Worm (Caenorhabditis elegans) whole organism, late embryonic: ENCODE data around the gene djr-1.1.

Experiments used
- T23F11.4 ChIP-seq: fragments of 200-800 bp; sonication (Bioruptor generic); optimal IDR thresholded peaks from 2 replicates; lab custom pipeline; 2018; ENCODE audit warnings: mild to moderate bottlenecking, missing genetic modification characterization, missing compliant biosample characterization
- ahr-1 ChIP-seq: sonication (generic microtip); optimal IDR thresholded peaks from 2 replicates; lab custom pipeline; 2016; ENCODE audit warnings: missing genetic modification characterization, missing compliant biosample characterization
- ceh-14 ChIP-seq: sonication (generic microtip); optimal IDR thresholded peaks from 2 replicates; lab custom pipeline; 2016; ENCODE audit warnings: missing genotype, missing genetic modification characterization, missing compliant biosample characterization
- ceh-18 ChIP-seq: sonication (generic microtip); optimal IDR thresholded peaks from 2 replicates; lab custom pipeline; 2016; ENCODE audit warnings: missing genetic modification characterization, missing compliant biosample characterization
- ceh-19 ChIP-seq: fragments of 200-800 bp; sonication (Bioruptor generic); optimal IDR thresholded peaks from 2 replicates; lab custom pipeline; 2018; ENCODE audit warnings: mild to moderate bottlenecking, missing genetic modification characterization, missing compliant biosample characterization
- ceh-31 ChIP-seq: sonication (generic microtip); optimal IDR thresholded peaks from 2 replicates; lab custom pipeline; 2016; ENCODE audit warnings: missing genetic modification characterization, missing compliant biosample characterization
- ceh-34 ChIP-seq: sonication (generic microtip); optimal IDR thresholded peaks from 2 replicates; lab custom pipeline; 2016; ENCODE audit warnings: mild to moderate bottlenecking, missing genetic modification characterization, missing compliant biosample characterization
- ceh-45 ChIP-seq: fragments of 200-800 bp; sonication (Bioruptor generic); IDR thresholded peaks from 2 replicates; pipeline ENCODE4 v1.3.6; 2022; ENCODE audit warnings: missing genetic modification reagents, missing genetic modification characterization, missing compliant biosample characterization
- ceh-48 ChIP-seq: sonication (generic microtip); optimal IDR thresholded peaks from 2 replicates; lab custom pipeline; 2016; ENCODE audit warnings: missing genetic modification characterization, inconsistent platforms, missing compliant biosample characterization
- ceh-9 ChIP-seq: sonication (generic microtip); optimal IDR thresholded peaks from 2 replicates; lab custom pipeline; 2016; ENCODE audit warnings: mild to moderate bottlenecking, missing genetic modification characterization, inconsistent platforms, missing compliant biosample characterization
- dmd-4 ChIP-seq: sonication (generic microtip); optimal IDR thresholded peaks from 2 replicates; lab custom pipeline; 2016; ENCODE audit warnings: borderline replicate concordance, missing genetic modification characterization, missing compliant biosample characterization
- dve-1 ChIP-seq: sonication (generic microtip); optimal IDR thresholded peaks from 2 replicates; lab custom pipeline; 2017; ENCODE audit warnings: antibody characterized with exemption, mild to moderate bottlenecking, missing genetic modification characterization, missing compliant biosample characterization
- elt-2 ChIP-seq: sonication (generic microtip); optimal IDR thresholded peaks from 2 replicates; lab custom pipeline; 2016; ENCODE audit warnings: missing genetic modification reagents, missing genetic modification characterization, missing compliant biosample characterization
- ets-4 ChIP-seq: sonication (generic microtip); optimal IDR thresholded peaks from 2 replicates; lab custom pipeline; 2016; ENCODE audit warnings: missing genetic modification characterization, missing compliant biosample characterization
- eyg-1 ChIP-seq: sonication (generic microtip); optimal IDR thresholded peaks from 2 replicates; lab custom pipeline; 2016; ENCODE audit warnings: missing genotype, missing genetic modification characterization, missing compliant biosample characterization
- gmeb-2 ChIP-seq: sonication (generic microtip); optimal IDR thresholded peaks from 2 replicates; lab custom pipeline; 2016; ENCODE audit warnings: missing genetic modification characterization, inconsistent platforms, missing compliant biosample characterization
- hlh-13 ChIP-seq: fragments of 200-800 bp; sonication (Bioruptor generic); optimal IDR thresholded peaks from 2 replicates; lab custom pipeline; 2018; ENCODE audit warnings: mild to moderate bottlenecking, missing genetic modification characterization, missing compliant biosample characterization
- hlh-15 ChIP-seq: sonication (generic microtip); optimal IDR thresholded peaks from 2 replicates; lab custom pipeline; 2016; ENCODE audit warnings: missing genetic modification characterization, missing compliant biosample characterization
- hlh-30 ChIP-seq: sonication (generic microtip); optimal IDR thresholded peaks from 2 replicates; lab custom pipeline; 2017; ENCODE audit warnings: antibody characterized with exemption, missing genetic modification characterization, missing compliant biosample characterization; ENCODE audit not compliant: insufficient read depth
- hlh-6 ChIP-seq: sonication (generic microtip); optimal IDR thresholded peaks from 2 replicates; lab custom pipeline; 2016; ENCODE audit warnings: missing genotype, missing genetic modification characterization, missing compliant biosample characterization
- hlh-8 ChIP-seq: sonication (generic microtip); optimal IDR thresholded peaks from 2 replicates; lab custom pipeline; 2016; ENCODE audit warnings: missing genotype, missing genetic modification characterization, missing compliant biosample characterization
- lim-6 ChIP-seq: sonication (generic microtip); optimal IDR thresholded peaks from 2 replicates; lab custom pipeline; 2016; ENCODE audit warnings: missing genetic modification characterization, missing compliant biosample characterization
- nfya-1 ChIP-seq: sonication (generic microtip); optimal IDR thresholded peaks from 2 replicates; lab custom pipeline; 2017; ENCODE audit warnings: missing genetic modification characterization, mild to moderate bottlenecking, missing compliant biosample characterization, antibody characterized with exemption, moderate library complexity
- nhr-232 ChIP-seq: sonication (generic microtip); optimal IDR thresholded peaks from 2 replicates; lab custom pipeline; 2016; ENCODE audit warnings: missing genetic modification characterization, missing compliant biosample characterization
- npax-4 ChIP-seq: sonication (generic microtip); optimal IDR thresholded peaks from 2 replicates; lab custom pipeline; 2016; ENCODE audit warnings: missing genetic modification characterization, missing compliant biosample characterization
- pqm-1 ChIP-seq: sonication (generic microtip); optimal IDR thresholded peaks from 2 replicates; lab custom pipeline; 2016; ENCODE audit warnings: missing genetic modification characterization, missing compliant biosample characterization
- sdc-2 ChIP-seq: sonication (generic microtip); optimal IDR thresholded peaks from 2 replicates; lab custom pipeline; 2016; ENCODE audit warnings: missing genotype, missing genetic modification characterization, missing compliant biosample characterization
- sox-4 ChIP-seq: sonication (generic microtip); optimal IDR thresholded peaks from 2 replicates; lab custom pipeline; 2017; ENCODE audit warnings: mild to moderate bottlenecking, missing genetic modification characterization, inconsistent platforms, missing compliant biosample characterization
- syd-9 ChIP-seq: sonication (generic microtip); optimal IDR thresholded peaks from 2 replicates; lab custom pipeline; 2016; ENCODE audit warnings: mild to moderate bottlenecking, missing genetic modification characterization, moderate library complexity, missing compliant biosample characterization
- tbx-2 ChIP-seq: sonication (generic microtip); optimal IDR thresholded peaks from 2 replicates; lab custom pipeline; 2016; ENCODE audit warnings: missing genetic modification characterization, missing compliant biosample characterization
- unc-3 ChIP-seq, 2 experiments: fragments of 200-800 bp in 1 of 2; sonication (Bioruptor generic) in 1 of 2; sonication (generic microtip) in 1 of 2; conservative IDR thresholded peaks in 1 of 2; optimal IDR thresholded peaks in 1 of 2; 2 replicates each; pipeline versions ENCODE4 v1.3.6 to Lab custom; 2016 to 2022; ENCODE audit warnings: missing compliant biosample characterization in 2 of 2, missing genetic modification characterization in 2 of 2, missing genetic modification reagents in 1 of 2
- unc-42 ChIP-seq: sonication (generic microtip); optimal IDR thresholded peaks from 2 replicates; lab custom pipeline; 2016; ENCODE audit warnings: missing genotype, missing genetic modification characterization, missing compliant biosample characterization

The djr-1.1 gene

DNA sequence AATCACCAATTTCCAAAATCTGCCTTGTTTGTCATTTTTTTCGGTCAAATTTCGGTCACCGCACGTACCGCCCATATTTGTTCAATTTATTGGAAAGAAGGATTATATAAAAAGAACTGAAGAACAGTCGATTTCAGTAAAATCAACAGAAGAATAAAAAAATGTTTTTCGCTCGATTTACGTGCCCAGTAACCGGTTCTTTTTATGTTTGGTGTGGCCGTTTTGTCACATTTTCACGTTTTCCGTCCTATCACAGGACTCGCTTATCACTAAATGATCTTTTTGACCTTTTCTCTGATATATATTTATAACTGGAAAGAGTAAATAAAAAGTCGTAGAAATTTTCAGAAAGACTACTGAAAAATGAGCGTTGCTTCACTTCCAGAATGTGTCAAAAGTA lies 29.1 kb downstream of the djr-1.1 start, which contains the start of gene far-7:
Gene far-7, plus strand, starts transcription at position 331 of the 400 bp plus-strand sequence.
- TF ChIP-seq nhr-232 (tag; lab: Kevin White, UChicago) (no peak), ahr-1 (tag; lab: Kevin White, UChicago) (no peak), elt-2 (no peak), T23F11.4 (GFP tag; lab: Kevin White, UChicago) (no peak), ceh-14 (tag; lab: Kevin White, UChicago) (no peak), hlh-13 (GFP tag; lab: Kevin White, UChicago) (no peak)

DNA sequence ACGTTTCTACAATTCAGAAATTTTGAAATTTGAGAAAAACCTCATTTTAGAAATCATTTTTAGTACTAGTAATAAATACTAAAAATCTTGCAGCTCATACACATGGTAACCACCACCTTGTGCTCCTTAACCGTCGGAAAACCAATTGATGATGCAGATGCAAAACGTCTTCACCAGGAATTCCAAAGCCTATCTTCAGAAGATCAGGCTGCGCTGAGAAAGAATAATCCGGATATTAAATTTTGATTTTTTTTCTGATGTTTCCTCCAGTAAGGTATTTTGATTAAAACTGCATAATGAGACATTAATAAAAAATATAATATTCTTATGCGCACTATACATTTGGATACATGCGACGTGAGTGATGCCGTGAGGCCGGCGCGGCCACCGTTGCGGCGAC lies 30.4 kb downstream of the djr-1.1 start:
- TF ChIP-seq ceh-45 (GFP tag; lab: Robert Waterston, UW) (no peak), dmd-4 (tag; lab: Kevin White, UChicago) (no peak), ets-4 (no peak), hlh-8 (tag; lab: Kevin White, UChicago) (no peak), syd-9 (tag; lab: Kevin White, UChicago) (no peak), ceh-34 (tag; lab: Kevin White, UChicago) (no peak), gmeb-2 (tag; lab: Kevin White, UChicago) (no peak), sdc-2 (no peak)

DNA sequence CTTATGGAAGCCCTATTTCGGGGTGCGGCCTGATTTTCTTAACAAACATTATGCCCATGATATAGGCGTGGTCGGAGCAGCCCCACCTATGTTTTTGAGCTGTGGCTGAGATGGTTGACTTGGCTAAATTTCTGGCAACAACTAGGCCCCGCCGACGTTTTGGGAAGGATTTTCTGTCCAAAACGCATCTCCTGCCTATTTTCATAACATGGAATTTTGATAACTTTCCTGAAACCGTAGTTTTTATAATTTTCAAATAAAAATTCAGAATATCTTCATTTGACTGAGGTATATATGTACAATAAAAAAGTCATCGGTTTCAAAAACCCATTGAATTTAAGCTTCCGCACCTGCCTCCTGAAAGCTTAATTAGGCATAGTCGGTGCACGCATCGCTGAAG lies 30.8 kb downstream of the djr-1.1 start:
- TF ChIP-seq ceh-48 (no peak), hlh-8 (tag; lab: Kevin White, UChicago) (no peak), pqm-1 (tag; lab: Kevin White, UChicago) (no peak), unc-3 (GFP tag; conservative IDR thresholded peaks at IDR 0.05; lab: Robert Waterston, UW) (no peak), unc-3 (tag; optimal IDR thresholded peaks at IDR 0.05; lab: Kevin White, UChicago) (no peak), hlh-6 (tag; lab: Kevin White, UChicago) (no peak), hlh-15 (no peak), ceh-18 (tag; lab: Kevin White, UChicago) (no peak), sox-4 (tag; lab: Kevin White, UChicago) (no peak), ceh-19 (no peak), ceh-9 (tag; lab: Kevin White, UChicago) (no peak), elt-2 (no peak), eyg-1 (tag; lab: Kevin White, UChicago) (no peak), dve-1 (tag; lab: Kevin White, UChicago) (no peak), npax-4 (tag; lab: Kevin White, UChicago) (no peak)
- TF ChIP-seq, all 69 proteins: peak for 0

DNA sequence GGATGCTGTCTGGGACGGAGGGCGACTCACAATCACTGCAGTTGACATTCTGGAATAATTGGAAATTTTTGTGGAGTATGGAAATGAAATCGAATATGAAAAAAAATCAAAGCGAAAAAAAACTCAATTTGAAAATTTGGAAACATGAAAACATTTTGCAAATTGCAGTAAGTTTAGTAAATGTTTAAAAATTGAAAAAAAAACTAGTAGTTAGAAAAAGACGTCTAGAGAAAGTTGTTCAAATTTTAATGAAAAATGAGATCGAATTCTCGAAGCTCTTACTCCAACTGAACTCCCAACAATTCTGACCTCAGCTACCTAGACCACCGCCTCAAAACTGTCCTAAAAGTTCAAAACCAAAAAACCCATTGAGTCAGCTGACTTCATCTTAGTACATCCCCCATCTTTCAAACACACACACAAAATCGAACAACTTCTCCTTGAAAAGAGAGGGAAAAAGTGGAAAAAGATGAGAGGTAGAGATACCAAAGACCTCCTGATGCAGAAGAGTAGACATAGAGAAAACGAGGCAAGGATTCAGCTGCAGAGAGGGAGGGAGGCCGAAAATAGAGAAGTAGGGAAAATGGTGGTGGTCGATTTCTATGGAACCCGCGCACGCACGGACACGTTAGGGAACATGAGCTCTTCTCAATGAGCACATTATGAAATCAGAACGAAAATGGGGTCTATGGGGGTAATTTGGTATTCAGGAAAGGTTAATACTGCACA lies 32.8 kb downstream of the djr-1.1 start, which contains the start of gene K01A2.10:
Gene K01A2.10, minus strand, starts transcription at position 51 of the 729 bp plus-strand sequence.
- TF ChIP-seq ceh-31 (tag; lab: Kevin White, UChicago) = peak; percentile 47
- TF ChIP-seq nfya-1 (tag; lab: Kevin White, UChicago) = peak; percentile 56
- TF ChIP-seq hlh-30 = peak; percentile 63
- TF ChIP-seq sdc-2 = peak; percentile 12
- peak; percentile 21 for TF ChIP-seq hlh-6 (tag; lab: Kevin White, UChicago)
- no peak for TF ChIP-seq lim-6 (tag; lab: Kevin White, UChicago)
- TF ChIP-seq syd-9 (tag; lab: Kevin White, UChicago) = no peak
- peak; percentile 54 for TF ChIP-seq unc-42 (tag; lab: Kevin White, UChicago)
- peak; percentile 23 for TF ChIP-seq tbx-2
